Fruit fly (Drosophila melanogaster) whole organism, embryonic: Measurements from ENCODE around the gene Uxt.

Experiments used
- ATbp ChIP-seq: fragments of 200-800 bp; sonication (Bioruptor generic); optimal IDR thresholded peaks from 2 replicates; lab custom pipeline; 2017; ENCODE audit warnings: missing biosample characterization, mild to moderate bottlenecking, missing genetic modification characterization, missing genetic modification reagents
- Bdp1 ChIP-seq: fragments of 200-800 bp; sonication (Bioruptor generic); optimal IDR thresholded peaks from 3 replicates; lab custom pipeline; 2016; ENCODE audit warnings: missing biosample characterization, missing genetic modification characterization
- CG10267 ChIP-seq: fragments of 200-800 bp; sonication (Bioruptor generic); optimal IDR thresholded peaks from 2 replicates; lab custom pipeline; 2018; ENCODE audit warnings: missing biosample characterization, mild to moderate bottlenecking, missing genetic modification characterization, moderate library complexity
- CG10462 ChIP-seq: fragments of 200-800 bp; sonication (Bioruptor generic); optimal IDR thresholded peaks from 2 replicates; lab custom pipeline; 2016; ENCODE audit warnings: missing biosample characterization, missing genetic modification characterization
- CG12769 ChIP-seq: fragments of 200-800 bp; sonication (Bioruptor generic); optimal IDR thresholded peaks from 2 replicates; lab custom pipeline; 2019; ENCODE audit warnings: missing biosample characterization, mild to moderate bottlenecking, missing genetic modification characterization, moderate library complexity
- CG14667 ChIP-seq: fragments of 200-800 bp; sonication (Bioruptor generic); IDR thresholded peaks from 2 replicates; pipeline ENCODE4 v1.3.6; 2022; ENCODE audit warnings: missing biosample characterization, missing genetic modification characterization
- CG15479 ChIP-seq: fragments of 200-800 bp; sonication (Bioruptor generic); optimal IDR thresholded peaks from 3 replicates; lab custom pipeline; 2019; ENCODE audit warnings: missing biosample characterization, mild to moderate bottlenecking, missing genetic modification characterization, moderate library complexity
- CG15696 ChIP-seq: fragments of 200-800 bp; sonication (Bioruptor generic); optimal IDR thresholded peaks from 2 replicates; lab custom pipeline; 2019; ENCODE audit warnings: missing biosample characterization, mild to moderate bottlenecking, missing genetic modification characterization, moderate library complexity
- CG16815 ChIP-seq: fragments of 200-800 bp; sonication (Bioruptor generic); optimal IDR thresholded peaks from 3 replicates; lab custom pipeline; 2017; ENCODE audit warnings: missing biosample characterization, mild to moderate bottlenecking, missing genetic modification characterization
- CG2202 ChIP-seq: fragments of 200-800 bp; sonication (Bioruptor generic); optimal IDR thresholded peaks from 2 replicates; lab custom pipeline; 2018; ENCODE audit warnings: missing biosample characterization, mild to moderate bottlenecking, missing genetic modification characterization
- CG30403 ChIP-seq: fragments of 200-800 bp; sonication (Bioruptor generic); optimal IDR thresholded peaks from 3 replicates; lab custom pipeline; 2016; ENCODE audit warnings: missing biosample characterization, missing genetic modification characterization
- CG3847 ChIP-seq: fragments of 200-800 bp; sonication (Bioruptor generic); IDR thresholded peaks from 2 replicates; pipeline ENCODE4 v1.3.6; 2022; ENCODE audit warnings: missing biosample characterization, missing genetic modification characterization
- CG4282 ChIP-seq: fragments of 200-800 bp; sonication (Bioruptor generic); optimal IDR thresholded peaks from 2 replicates; lab custom pipeline; 2016; ENCODE audit warnings: missing biosample characterization, missing genetic modification characterization
- CG4730 ChIP-seq: fragments of 200-800 bp; sonication (Bioruptor generic); IDR thresholded peaks from 2 replicates; pipeline ENCODE4 v1.3.6; 2022; ENCODE audit warnings: missing biosample characterization, missing genetic modification characterization
- CG6175 ChIP-seq: fragments of 200-800 bp; sonication (Bioruptor generic); IDR thresholded peaks from 3 replicates; pipeline ENCODE4 v1.3.6; 2022; ENCODE audit warnings: missing biosample characterization, missing genetic modification characterization
- CG8924 ChIP-seq: fragments of 200-800 bp; optimal IDR thresholded peaks from 3 replicates; lab custom pipeline; 2019; ENCODE audit warnings: missing biosample characterization, mild to moderate bottlenecking, missing genetic modification characterization, moderate library complexity
- CTCF ChIP-seq: fragments of 200-800 bp; sonication (Bioruptor generic); optimal IDR thresholded peaks from 2 replicates; lab custom pipeline; 2017; ENCODE audit warnings: missing biosample characterization, mild to moderate bottlenecking, missing genetic modification characterization, moderate library complexity
- CkIIα-i1 ChIP-seq: fragments of 200-800 bp; sonication (Bioruptor generic); IDR thresholded peaks from 2 replicates; pipeline ENCODE4 v1.3.6; 2022; ENCODE audit warnings: missing biosample characterization, missing genetic modification characterization
- CoRest ChIP-seq: fragments of 200-800 bp; sonication (Bioruptor generic); optimal IDR thresholded peaks from 3 replicates; lab custom pipeline; 2018; ENCODE audit warnings: missing biosample characterization, mild to moderate bottlenecking, missing genetic modification characterization, moderate library complexity
- Gsc ChIP-seq: fragments of 200-800 bp; sonication (Bioruptor generic); IDR thresholded peaks from 2 replicates; pipeline ENCODE4 v1.3.6; 2022; ENCODE audit warnings: missing biosample characterization, missing genetic modification characterization
- HLH54F ChIP-seq: fragments of 200-800 bp; sonication (Bioruptor generic); optimal IDR thresholded peaks from 3 replicates; lab custom pipeline; 2016; ENCODE audit warnings: missing biosample characterization, missing genetic modification characterization
- HmgZ ChIP-seq: fragments of 200-800 bp; sonication (Bioruptor generic); optimal IDR thresholded peaks from 2 replicates; lab custom pipeline; 2018; ENCODE audit warnings: missing biosample characterization, mild to moderate bottlenecking, missing genetic modification characterization
- MESR4 ChIP-seq: fragments of 200-800 bp; sonication (Bioruptor generic); optimal IDR thresholded peaks from 2 replicates; lab custom pipeline; 2018; ENCODE audit warnings: missing biosample characterization, mild to moderate bottlenecking, missing genetic modification characterization, moderate library complexity
- MTF-1 ChIP-seq: fragments of 200-800 bp; sonication (Bioruptor generic); optimal IDR thresholded peaks from 2 replicates; lab custom pipeline; 2018; ENCODE audit warnings: missing biosample characterization, mild to moderate bottlenecking, missing genetic modification characterization, borderline replicate concordance
- NC2β ChIP-seq: fragments of 200-800 bp; sonication (Bioruptor generic); optimal IDR thresholded peaks from 2 replicates; lab custom pipeline; 2016; ENCODE audit warnings: missing biosample characterization, missing genetic modification characterization
- ab ChIP-seq: fragments of 200-800 bp; sonication (Bioruptor generic); optimal IDR thresholded peaks from 2 replicates; lab custom pipeline; 2016; ENCODE audit warnings: missing biosample characterization, missing genetic modification characterization
- bowl ChIP-seq: fragments of 200-800 bp; sonication (Bioruptor generic); IDR thresholded peaks from 2 replicates; pipeline ENCODE4 v1.3.6; 2022; ENCODE audit warnings: missing biosample characterization, missing genetic modification characterization
- chinmo ChIP-seq: fragments of 200-800 bp; sonication (Bioruptor generic); IDR thresholded peaks from 4 replicates; pipeline ENCODE4 v1.3.6; 2022; ENCODE audit warnings: missing biosample characterization, missing genetic modification characterization; ENCODE audit not compliant: partially characterized antibody
- da ChIP-seq: fragments of 200-800 bp; sonication (Bioruptor generic); optimal IDR thresholded peaks from 2 replicates; lab custom pipeline; 2016; ENCODE audit warnings: missing biosample characterization, missing genetic modification characterization
- dysf ChIP-seq: fragments of 200-800 bp; sonication (Bioruptor generic); IDR thresholded peaks from 3 replicates; pipeline ENCODE4 v1.3.6; 2022; ENCODE audit warnings: missing biosample characterization, missing genetic modification characterization
- eve ChIP-seq, 2 experiments: fragments of >200 bp; optimal IDR thresholded peaks; 2 replicates each; lab custom pipeline; 2017; ENCODE audit warnings: missing biosample characterization in 2 of 2, missing genetic modification characterization in 2 of 2
- fd96Cb ChIP-seq: fragments of 200-800 bp; sonication (Bioruptor generic); optimal IDR thresholded peaks from 2 replicates; lab custom pipeline; 2018; ENCODE audit warnings: missing biosample characterization, mild to moderate bottlenecking, missing genetic modification characterization, moderate library complexity
- ftz-f1 ChIP-seq: fragments of 200-800 bp; sonication (Bioruptor generic); optimal IDR thresholded peaks from 2 replicates; lab custom pipeline; 2016; ENCODE audit warnings: missing biosample characterization, missing genetic modification characterization
- hb ChIP-seq: fragments of 200-800 bp; sonication (Bioruptor generic); IDR thresholded peaks from 3 replicates; pipeline ENCODE4 v1.3.6; 2022; ENCODE audit warnings: missing biosample characterization, missing genetic modification characterization; ENCODE audit not compliant: partially characterized antibody
- hkb ChIP-seq, 2 experiments: fragments of 200-800 bp in 1 of 2; fragments of >200 bp in 1 of 2; sonication (Bioruptor generic) in 1 of 2; IDR thresholded peaks in 1 of 2; optimal IDR thresholded peaks in 1 of 2; 2 replicates each; pipeline versions ENCODE4 v1.3.6 to Lab custom; 2017 to 2022; ENCODE audit warnings: missing biosample characterization in 1 of 2, missing genetic modification characterization in 1 of 2
- lilli ChIP-seq: fragments of 200-800 bp; sonication (Bioruptor generic); optimal IDR thresholded peaks from 3 replicates; lab custom pipeline; 2016; ENCODE audit warnings: missing biosample characterization, missing genetic modification characterization
- mld ChIP-seq: fragments of 200-800 bp; sonication (Bioruptor generic); IDR thresholded peaks from 3 replicates; pipeline ENCODE4 v1.3.6; 2022; ENCODE audit warnings: missing biosample characterization, missing genetic modification characterization; ENCODE audit not compliant: partially characterized antibody
- nmo ChIP-seq: fragments of 200-800 bp; sonication (Bioruptor generic); optimal IDR thresholded peaks from 2 replicates; lab custom pipeline; 2018; ENCODE audit warnings: missing biosample characterization, mild to moderate bottlenecking, missing genetic modification characterization, moderate library complexity
- ranshi ChIP-seq: fragments of 200-800 bp; sonication (Bioruptor generic); IDR thresholded peaks from 2 replicates; pipeline ENCODE4 v1.3.6; 2022; ENCODE audit warnings: missing biosample characterization, missing genetic modification characterization
- salm ChIP-seq: fragments of 200-800 bp; sonication (Bioruptor generic); optimal IDR thresholded peaks from 2 replicates; lab custom pipeline; 2018; ENCODE audit warnings: missing biosample characterization, mild to moderate bottlenecking, missing genetic modification characterization
- sc ChIP-seq, 3 experiments: fragments of >200 bp in 2 of 3; fragments of 200-800 bp in 1 of 3; sonication (Bioruptor generic) in 1 of 3; optimal IDR thresholded peaks; 2 replicates in 2 of 3; 3 replicates in 1 of 3; lab custom pipeline; 2017; ENCODE audit warnings: mild to moderate bottlenecking in 1 of 3, missing biosample characterization in 1 of 3, missing genetic modification characterization in 1 of 3, missing genetic modification reagents in 1 of 3
- sima ChIP-seq: fragments of 200-800 bp; sonication (Bioruptor generic); optimal IDR thresholded peaks from 2 replicates; lab custom pipeline; 2016; ENCODE audit warnings: missing biosample characterization, missing genetic modification characterization
- slbo ChIP-seq: fragments of 200-800 bp; sonication (Bioruptor generic); IDR thresholded peaks from 2 replicates; pipeline ENCODE4 v1.3.6; 2022; ENCODE audit warnings: missing biosample characterization, missing genetic modification characterization
- sr ChIP-seq: fragments of 200-800 bp; sonication (Bioruptor generic); IDR thresholded peaks from 3 replicates; pipeline ENCODE4 v1.3.6; 2022; ENCODE audit warnings: missing biosample characterization, missing genetic modification characterization
- sug ChIP-seq: fragments of 200-800 bp; optimal IDR thresholded peaks from 2 replicates; lab custom pipeline; 2019; ENCODE audit warnings: missing biosample characterization, mild to moderate bottlenecking, missing genetic modification characterization, moderate library complexity
- zfh2 ChIP-seq: fragments of 200-800 bp; sonication (Bioruptor generic); optimal IDR thresholded peaks from 2 replicates; lab custom pipeline; 2016; ENCODE audit warnings: missing biosample characterization, missing genetic modification characterization

The Uxt gene

dm6 chr2L:15254229-15254861 lies 2.0 kb upstream of the Uxt start (continued):
- TF ChIP-seq CG4282 (GFP tag; lab: Kevin White, UChicago) (peak; percentile 29), zfh2 (GFP tag; lab: Kevin White, UChicago) (peak; percentile 15), sug (tag; lab: Kevin White, UChicago) (peak; percentile 16), CG6175 (GFP tag; lab: Robert Waterston, UW) (no peak), da (GFP tag; lab: Kevin White, UChicago) (no peak), salm (tag; lab: Kevin White, UChicago) (no peak), CG30403 (peak; percentile 68), bowl (no peak), mld (GFP tag; lab: Robert Waterston, UW) (no peak), eve (GFP tag; optimal IDR thresholded peaks at IDR 0.05; lab: Kevin White, UChicago) (no peak), CTCF (GFP tag; lab: Kevin White, UChicago) (no peak), hb (no peak), CoRest (tag; lab: Kevin White, UChicago) (peak; percentile 19), CG10462 (GFP tag; lab: Kevin White, UChicago) (no peak), CG16815 (GFP tag; lab: Kevin White, UChicago) (no peak), MTF-1 (GFP tag; lab: Kevin White, UChicago) (no peak), Bdp1 (GFP tag; lab: Kevin White, UChicago) (no peak), nmo (peak; percentile 64), fd96Cb (tag; lab: Kevin White, UChicago) (peak; percentile 37), CG4730 (GFP tag; lab: Robert Waterston, UW) (no peak), lilli (GFP tag; lab: Kevin White, UChicago) (peak; percentile 51), Gsc (GFP tag; lab: Robert Waterston, UW) (no peak), chinmo (GFP tag; lab: Robert Waterston, UW) (no peak), CG2202 (tag; lab: Kevin White, UChicago) (no peak), sr (GFP tag; lab: Robert Waterston, UW) (no peak), CG12769 (tag; lab: Kevin White, UChicago) (no peak), CkIIα-i1 (no peak), sima (no peak), MESR4 (GFP tag; lab: Kevin White, UChicago) (no peak), hkb (optimal IDR thresholded peaks at IDR 0.05; lab: Kevin White, UChicago) (no peak), hkb (GFP tag; IDR thresholded peaks at IDR 0.05; lab: Robert Waterston, UW) (peak; percentile 66; the same call in 1 of the 2 replicates), CG14667 (GFP tag; lab: Robert Waterston, UW) (0 out of 2 replicates have a peak, but pooled peaks have one; percentile 23), CG8924 (tag; lab: Kevin White, UChicago) (peak; percentile 46), CG10267 (no peak), sc (optimal IDR thresholded peaks at IDR 0.05; lab: Kevin White, UChicago) (no peak), sc (GFP tag; optimal IDR thresholded peaks at IDR 0.05; lab: Kevin White, UChicago) (no peak), ATbp (GFP tag; lab: Kevin White, UChicago) (peak; percentile 30), dysf (GFP tag; lab: Robert Waterston, UW) (peak; percentile 77; the same call in 2 of the 3 replicates), ab (no peak), HmgZ (tag; lab: Kevin White, UChicago) (no peak), ftz-f1 (GFP tag; lab: Kevin White, UChicago) (no peak), slbo (peak; percentile 61), ranshi (GFP tag; lab: Robert Waterston, UW) (peak; percentile 46; the same call in 1 of the 2 replicates), HLH54F (GFP tag; lab: Kevin White, UChicago) (no peak), CG15696 (tag; lab: Kevin White, UChicago) (no peak), CG3847 (GFP tag; lab: Robert Waterston, UW) (peak; percentile 23; the same call in 1 of the 2 replicates), NC2β (GFP tag; lab: Kevin White, UChicago) (no peak), CG15479 (GFP tag; lab: Kevin White, UChicago) (no peak)
